Worm (Caenorhabditis elegans) whole organism, L4 larva: Measurements from ENCODE around the gene F40F12.9.

ENCODE experiments used
- F26F4.8 ChIP-seq: fragments of 200-800 bp; sonication (Bioruptor generic); conservative IDR thresholded peaks from 2 replicates; pipeline ENCODE4 v1.3.6; 2022; ENCODE audit warnings: missing genetic modification characterization, missing compliant biosample characterization
- F49E8.2 ChIP-seq: sonication (generic microtip); optimal IDR thresholded peaks from 2 replicates; lab custom pipeline; 2016; ENCODE audit warnings: missing compliant biosample characterization, mild to moderate bottlenecking, missing genetic modification characterization, borderline replicate concordance
- T20F7.1 ChIP-seq: fragments of 200-800 bp; sonication (Bioruptor generic); optimal IDR thresholded peaks from 2 replicates; lab custom pipeline; 2018; ENCODE audit warnings: mild to moderate bottlenecking, missing genetic modification characterization, missing compliant biosample characterization
- T26A8.4 ChIP-seq: fragments of 200-800 bp; sonication (Bioruptor generic); IDR thresholded peaks from 2 replicates; pipeline ENCODE4 v1.3.6; 2022; ENCODE audit warnings: missing genetic modification characterization, missing compliant biosample characterization
- Y105C5A.15 ChIP-seq: fragments of 200-800 bp; sonication (Bioruptor generic); IDR thresholded peaks from 2 replicates; pipeline ENCODE4 v1.3.6; 2022; ENCODE audit warnings: missing genetic modification characterization, missing compliant biosample characterization
- Y48G9A.11 ChIP-seq: fragments of 200-800 bp; sonication (Bioruptor generic); IDR thresholded peaks from 2 replicates; pipeline ENCODE4 v1.3.6; 2022; ENCODE audit warnings: missing genetic modification reagents, missing genetic modification characterization, missing compliant biosample characterization
- aha-1 ChIP-seq: fragments of 150-350 bp; peaks from one replicate; lab custom pipeline; 2014; ENCODE audit warnings: missing biosample characterization, missing genetic modification characterization
- ceh-20 ChIP-seq: fragments of 200-800 bp; sonication (Bioruptor generic); IDR thresholded peaks from 2 replicates; pipeline ENCODE4 v1.3.6; 2022; ENCODE audit warnings: missing genetic modification reagents, missing genetic modification characterization, missing compliant biosample characterization
- ceh-44 ChIP-seq: fragments of 200-800 bp; sonication (Bioruptor generic); IDR thresholded peaks from 2 replicates; pipeline ENCODE4 v1.3.6; 2022; ENCODE audit warnings: missing genetic modification reagents, missing genetic modification characterization, missing compliant biosample characterization
- ceh-82 ChIP-seq: sonication (generic microtip); optimal IDR thresholded peaks from 2 replicates; lab custom pipeline; 2017; ENCODE audit warnings: missing biosample characterization, missing genetic modification characterization
- ctbp-1 ChIP-seq: fragments of 200-800 bp; sonication (Bioruptor generic); IDR thresholded peaks from 2 replicates; pipeline ENCODE4 v1.3.6; 2022; ENCODE audit warnings: missing genetic modification reagents, missing genetic modification characterization, missing compliant biosample characterization
- daf-19 ChIP-seq: fragments of 200-800 bp; sonication (Bioruptor generic); conservative IDR thresholded peaks from 2 replicates; pipeline ENCODE4 v1.3.6; 2022; ENCODE audit warnings: missing genetic modification characterization, missing compliant biosample characterization
- daf-8 ChIP-seq: fragments of 200-800 bp; sonication (Bioruptor generic); IDR thresholded peaks from 2 replicates; pipeline ENCODE4 v1.3.6; 2022; ENCODE audit warnings: missing genetic modification characterization, missing compliant biosample characterization
- dmd-6 ChIP-seq: fragments of 200-800 bp; sonication (Bioruptor generic); IDR thresholded peaks from 2 replicates; pipeline ENCODE4 v1.3.6; 2022; ENCODE audit warnings: missing genetic modification reagents, missing genetic modification characterization, missing compliant biosample characterization
- dmd-8 ChIP-seq: fragments of 200-800 bp; sonication (Bioruptor generic); IDR thresholded peaks from 2 replicates; pipeline ENCODE4 v1.3.6; 2022; ENCODE audit warnings: missing genetic modification characterization, missing compliant biosample characterization
- dpl-1 ChIP-seq: fragments of 150-350 bp; optimal IDR thresholded peaks from 2 replicates; lab custom pipeline; 2014; ENCODE audit warnings: missing biosample characterization, missing genetic modification reagents, missing genetic modification characterization
- duxl-1 ChIP-seq: sonication (generic microtip); optimal IDR thresholded peaks from 2 replicates; lab custom pipeline; 2016; ENCODE audit warnings: mild to moderate bottlenecking, missing genetic modification characterization, moderate library complexity, missing compliant biosample characterization; ENCODE audit not compliant: poor library complexity
- fkh-10 ChIP-seq: fragments of 150-350 bp; optimal IDR thresholded peaks from 2 replicates; lab custom pipeline; 2014; ENCODE audit warnings: missing biosample characterization, missing genetic modification reagents, missing genetic modification characterization
- fos-1 ChIP-seq: fragments of 150-350 bp; optimal IDR thresholded peaks from 2 replicates; lab custom pipeline; 2014; ENCODE audit warnings: missing biosample characterization, missing genetic modification characterization
- gei-8 ChIP-seq: fragments of 200-800 bp; sonication (Bioruptor generic); optimal IDR thresholded peaks from 2 replicates; lab custom pipeline; 2018; ENCODE audit warnings: mild to moderate bottlenecking, missing genetic modification characterization, missing compliant biosample characterization
- hlh-11 ChIP-seq: fragments of 200-800 bp; sonication (Bioruptor generic); optimal IDR thresholded peaks from 2 replicates; lab custom pipeline; 2018; ENCODE audit warnings: mild to moderate bottlenecking, missing genetic modification characterization, missing compliant biosample characterization
- jun-1 ChIP-seq: fragments of 150-350 bp; optimal IDR thresholded peaks from 2 replicates; lab custom pipeline; 2014; ENCODE audit warnings: missing biosample characterization, missing genetic modification reagents, missing genetic modification characterization
- lin-1 ChIP-seq: fragments of 200-800 bp; sonication (Bioruptor generic); IDR thresholded peaks from 2 replicates; pipeline ENCODE4 v1.3.6; 2022; ENCODE audit warnings: missing genetic modification reagents, missing genetic modification characterization, missing compliant biosample characterization
- lin-13 ChIP-seq: fragments of 150-350 bp; optimal IDR thresholded peaks from 2 replicates; lab custom pipeline; 2014; ENCODE audit warnings: missing biosample characterization, missing genetic modification reagents, missing genetic modification characterization
- lin-38 ChIP-seq: fragments of 200-800 bp; sonication (Bioruptor generic); IDR thresholded peaks from 2 replicates; pipeline ENCODE4 v1.3.6; 2022; ENCODE audit warnings: missing genetic modification reagents, missing genetic modification characterization, missing compliant biosample characterization
- lin-39 ChIP-seq: fragments of 150-350 bp; optimal IDR thresholded peaks from 2 replicates; lab custom pipeline; 2014; ENCODE audit warnings: missing biosample characterization, missing genetic modification reagents, missing genetic modification characterization
- lsy-2 ChIP-seq, 2 experiments: fragments of 150-350 bp in 1 of 2; sonication (generic microtip) in 1 of 2; optimal IDR thresholded peaks; 2 replicates each; lab custom pipeline; 2014 to 2017; ENCODE audit warnings: missing biosample characterization in 2 of 2, missing genetic modification characterization in 2 of 2
- madf-5 ChIP-seq, 2 experiments: fragments of 200-800 bp; sonication (Bioruptor generic); IDR thresholded peaks; 2 replicates each; pipeline ENCODE4 v1.3.6; 2022; ENCODE audit warnings: missing compliant biosample characterization in 2 of 2, missing genetic modification characterization in 2 of 2
- madf-9 ChIP-seq: fragments of 200-800 bp; sonication (Bioruptor generic); conservative IDR thresholded peaks from 2 replicates; pipeline ENCODE4 v1.3.6; 2022; ENCODE audit warnings: missing genetic modification reagents, missing genetic modification characterization, missing compliant biosample characterization
- mdt-29 ChIP-seq: fragments of 200-800 bp; sonication (Bioruptor generic); IDR thresholded peaks from 2 replicates; pipeline ENCODE4 v1.3.6; 2022; ENCODE audit warnings: missing genetic modification reagents, missing genetic modification characterization, missing compliant biosample characterization
- mes-2 ChIP-seq: sonication (generic microtip); optimal IDR thresholded peaks from 2 replicates; lab custom pipeline; 2016; ENCODE audit warnings: missing genotype, mild to moderate bottlenecking, missing genetic modification characterization, missing compliant biosample characterization; ENCODE audit not compliant: poor library complexity, severe bottlenecking
- nhr-111 ChIP-seq: fragments of 200-800 bp; sonication (Bioruptor generic); optimal IDR thresholded peaks from 2 replicates; lab custom pipeline; 2018; ENCODE audit warnings: mild to moderate bottlenecking, missing genetic modification characterization, missing compliant biosample characterization
- nhr-41 ChIP-seq: fragments of 200-800 bp; sonication (Bioruptor generic); IDR thresholded peaks from 2 replicates; pipeline ENCODE4 v1.3.6; 2022; ENCODE audit warnings: missing genetic modification reagents, missing genetic modification characterization, missing compliant biosample characterization
- nhr-42 ChIP-seq: fragments of 200-800 bp; sonication (Bioruptor generic); IDR thresholded peaks from 2 replicates; pipeline ENCODE4 v1.3.6; 2022; ENCODE audit warnings: missing genetic modification characterization, missing compliant biosample characterization
- pha-4 ChIP-seq, 2 experiments: fragments of 150-350 bp in 1 of 2; fragments of 200-800 bp in 1 of 2; sonication (Bioruptor generic) in 1 of 2; IDR thresholded peaks in 1 of 2; optimal IDR thresholded peaks in 1 of 2; 2 replicates each; pipeline versions ENCODE4 v1.3.6 to Lab custom; 2014 to 2022; ENCODE audit warnings: missing genetic modification characterization in 2 of 2, missing genetic modification reagents in 2 of 2, missing biosample characterization in 1 of 2, missing compliant biosample characterization in 1 of 2
- php-3 ChIP-seq: fragments of 200-800 bp; sonication (Bioruptor generic); IDR thresholded peaks from 2 replicates; pipeline ENCODE4 v1.3.6; 2022; ENCODE audit warnings: missing genetic modification reagents, missing genetic modification characterization, missing compliant biosample characterization
- pqm-1 ChIP-seq: sonication (generic microtip); optimal IDR thresholded peaks from 2 replicates; lab custom pipeline; 2017; ENCODE audit warnings: missing biosample characterization, missing genetic modification characterization
- saeg-2 ChIP-seq: fragments of 200-800 bp; sonication (Bioruptor generic); IDR thresholded peaks from 2 replicates; pipeline ENCODE4 v1.3.6; 2022; ENCODE audit warnings: missing genetic modification reagents, missing genetic modification characterization, missing compliant biosample characterization
- sdz-12 ChIP-seq: fragments of 200-800 bp; sonication (Bioruptor generic); optimal IDR thresholded peaks from 2 replicates; lab custom pipeline; 2018; ENCODE audit warnings: mild to moderate bottlenecking, missing genetic modification characterization, missing compliant biosample characterization
- snpc-1.2 ChIP-seq: fragments of 200-800 bp; sonication (Bioruptor generic); IDR thresholded peaks from 2 replicates; pipeline ENCODE4 v1.3.6; 2022; ENCODE audit warnings: missing genetic modification reagents, missing genetic modification characterization, missing compliant biosample characterization
- spr-3 ChIP-seq: fragments of 200-800 bp; sonication (Bioruptor generic); optimal IDR thresholded peaks from 2 replicates; lab custom pipeline; 2018; ENCODE audit warnings: mild to moderate bottlenecking, missing genetic modification characterization, missing compliant biosample characterization
- tra-1 ChIP-seq: fragments of 200-800 bp; sonication (Bioruptor generic); IDR thresholded peaks from 2 replicates; pipeline ENCODE4 v1.3.6; 2022; ENCODE audit warnings: missing genetic modification reagents, missing genetic modification characterization, missing compliant biosample characterization
- unc-130 ChIP-seq: sonication (generic microtip); optimal IDR thresholded peaks from 2 replicates; lab custom pipeline; 2016; ENCODE audit warnings: missing genetic modification reagents, missing genetic modification characterization, missing compliant biosample characterization
- unc-62 ChIP-seq, 3 experiments: fragments of 150-350 bp in 1 of 3; sonication (generic microtip); optimal IDR thresholded peaks in 2 of 3; peaks in 1 of 3; 1 replicate in 1 of 3; 2 replicates in 2 of 3; lab custom pipeline; 2014 to 2017; ENCODE audit warnings: missing biosample characterization in 3 of 3, missing genetic modification characterization in 3 of 3, missing genetic modification reagents in 3 of 3, missing genotype in 1 of 3
- vab-7 ChIP-seq: fragments of 200-800 bp; sonication (Bioruptor generic); IDR thresholded peaks from 2 replicates; pipeline ENCODE4 v1.3.6; 2022; ENCODE audit warnings: missing genetic modification reagents, missing genetic modification characterization, missing compliant biosample characterization
- zip-11 ChIP-seq: fragments of 200-800 bp; sonication (Bioruptor generic); IDR thresholded peaks from 2 replicates; pipeline ENCODE4 v1.3.6; 2022; ENCODE audit warnings: missing genetic modification characterization, missing compliant biosample characterization
- zip-2 ChIP-seq: fragments of 150-350 bp; optimal IDR thresholded peaks from 2 replicates; lab custom pipeline; 2014; ENCODE audit warnings: missing biosample characterization, missing genetic modification characterization

F40F12.9 gene

ce11 chrIII:9861470-9862342 is 49.4 kb upstream of the F40F12.9 start (continued):
- TF ChIP-seq aha-1 (tag; lab: Kevin White, UChicago) (peak; percentile 75), lsy-2 (tag; optimal IDR thresholded peaks at IDR 0.05; lab: Kevin White, UChicago) (peak in 1 of 2 experiments; percentile 49), T26A8.4 (GFP tag; lab: Robert Waterston, UW) (peak; percentile 83), php-3 (GFP tag; lab: Robert Waterston, UW) (peak; percentile 73), lin-1 (peak; percentile 67), nhr-111 (peak; percentile 48), ceh-20 (GFP tag; lab: Robert Waterston, UW) (peak; percentile 81), saeg-2 (peak; percentile 60; the same call in 1 of the 2 replicates), madf-9 (GFP tag; lab: Robert Waterston, UW) (peak; percentile 89), pqm-1 (tag; lab: Kevin White, UChicago) (no peak), jun-1 (no peak), F49E8.2 (peak; percentile 46), unc-130 (GFP tag; lab: Kevin White, UChicago) (peak; percentile 36), dpl-1 (GFP tag; lab: Kevin White, UChicago) (peak; percentile 37), dmd-6 (GFP tag; lab: Robert Waterston, UW) (peak; percentile 71), lin-39 (no peak), Y105C5A.15 (GFP tag; lab: Robert Waterston, UW) (peak; percentile 92), fos-1 (tag; lab: Kevin White, UChicago) (no peak), mdt-29 (peak; percentile 76), lin-13 (GFP tag; lab: Kevin White, UChicago) (peak; percentile 60), zip-11 (GFP tag; lab: Robert Waterston, UW) (0 out of 2 replicates have a peak, but pooled peaks have one; percentile 5), sdz-12 (peak; percentile 39), T20F7.1 (GFP tag; lab: Kevin White, UChicago) (peak; percentile 37), spr-3 (GFP tag; lab: Kevin White, UChicago) (peak; percentile 8), nhr-41 (GFP tag; lab: Robert Waterston, UW) (peak; percentile 84), duxl-1 (tag; lab: Kevin White, UChicago) (peak; percentile 45), ceh-82 (tag; lab: Kevin White, UChicago) (no peak), tra-1 (GFP tag; lab: Robert Waterston, UW) (peak; percentile 84), nhr-42 (GFP tag; lab: Robert Waterston, UW) (peak; percentile 67; the same call in 1 of the 2 replicates), dmd-8 (peak; percentile 97), ceh-44 (GFP tag; lab: Robert Waterston, UW) (peak; percentile 82), pha-4 (GFP tag; IDR thresholded peaks at IDR 0.05; lab: Robert Waterston, UW) (peak; percentile 81; the same call in 1 of the 2 replicates), pha-4 (tag; optimal IDR thresholded peaks at IDR 0.05; lab: Kevin White, UChicago) (no peak), fkh-10 (GFP tag; lab: Kevin White, UChicago) (peak; percentile 8), vab-7 (GFP tag; lab: Robert Waterston, UW) (peak; percentile 88), ctbp-1 (peak; percentile 76), zip-2 (tag; lab: Kevin White, UChicago) (peak; percentile 5), mes-2 (peak; percentile 87), Y48G9A.11 (GFP tag; lab: Robert Waterston, UW) (peak; percentile 65; the same call in 1 of the 2 replicates), lin-38 (GFP tag; lab: Robert Waterston, UW) (peak; percentile 82), gei-8 (GFP tag; lab: Kevin White, UChicago) (peak; percentile 78), snpc-1.2 (GFP tag; lab: Robert Waterston, UW) (peak; percentile 60; the same call in 1 of the 2 replicates), hlh-11 (tag; lab: Kevin White, UChicago) (peak; percentile 30), unc-62 (GFP tag; optimal IDR thresholded peaks at IDR 0.05 in 1 of 2; lab: Kevin White, UChicago) (peak in 1 of 2 experiments; percentile 96), unc-62 (tag; optimal IDR thresholded peaks at IDR 0.05; lab: Kevin White, UChicago) (no peak), F26F4.8 (GFP tag; lab: Robert Waterston, UW) (peak; percentile 64; the same call in 1 of the 2 replicates), madf-5 (GFP tag; IDR thresholded peaks at IDR 0.05; lab: Robert Waterston, UW) (peak; percentile 55 to 71; a peak in 1 of 4 replicates), daf-8 (GFP tag; lab: Robert Waterston, UW) (no peak), daf-19 (0 out of 2 replicates have a peak, but pooled peaks have one; percentile 35)
